Fruit fly (Drosophila melanogaster): Measurements from ENCODE around the gene MTA1-like.

DNA sequence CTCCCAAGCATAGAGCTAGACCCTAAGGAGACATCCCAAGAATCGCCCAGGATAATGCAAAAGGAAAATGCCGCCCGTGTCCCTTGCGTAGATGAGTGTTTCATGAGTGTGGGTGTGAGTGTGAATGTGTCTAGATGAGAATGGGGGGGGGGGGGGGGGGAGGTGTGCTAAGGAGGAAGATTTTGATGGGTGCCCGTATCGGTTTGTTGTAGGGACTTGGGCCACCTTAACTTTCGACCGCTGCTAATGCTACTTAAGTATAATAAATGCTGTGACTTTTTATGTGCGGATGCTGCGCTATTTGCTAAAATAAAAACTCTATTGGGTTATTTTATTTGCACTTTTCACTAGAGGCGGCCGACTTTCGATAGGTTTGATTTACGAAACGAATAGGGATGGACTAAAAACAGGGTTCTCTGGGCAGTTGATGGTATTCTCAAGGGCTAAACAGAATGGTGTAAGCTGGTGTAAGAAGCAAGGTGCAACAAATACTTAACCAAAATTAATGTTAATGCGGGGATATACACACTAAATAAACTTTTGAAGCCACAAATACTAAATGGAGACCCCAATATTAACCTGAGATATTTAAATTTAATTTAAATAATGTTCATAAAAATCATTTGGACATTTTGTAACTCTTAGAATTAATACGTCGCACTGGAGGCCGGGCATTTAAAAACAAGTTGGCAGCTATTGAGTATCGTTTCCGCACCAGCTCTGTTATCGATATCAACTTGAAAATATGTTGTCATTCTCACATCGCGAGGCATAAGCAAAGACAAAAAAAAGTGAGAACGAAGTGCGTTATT is 20.6 kb upstream of the MTA1-like start, which contains the start of the genes Xe7 and Atg17:
- TF ChIP-seq EcR (GFP tag; optimal IDR thresholded peaks at IDR 0.05) (no peak), CG8301 (tag; optimal IDR thresholded peaks at IDR 0.05) (peak; percentile 86), Ets98B (GFP tag; IDR thresholded peaks at IDR 0.05) (peak; percentile 85), CG32121 (GFP tag; IDR thresholded peaks at IDR 0.05) (peak; percentile 88), D1 (tag; optimal IDR thresholded peaks at IDR 0.05) (no peak), CG8159 (tag; optimal IDR thresholded peaks at IDR 0.05) (peak; percentile 88), Pif1A (GFP tag; optimal IDR thresholded peaks at IDR 0.05) (peak; percentile 87), CG17806 (tag; optimal IDR thresholded peaks at IDR 0.05) (peak; percentile 86), rn (GFP tag; IDR thresholded peaks at IDR 0.05) (peak; percentile 83), gl (tag; optimal IDR thresholded peaks at IDR 0.05) (peak; percentile 39), CG13204 (GFP tag; optimal IDR thresholded peaks at IDR 0.05) (no peak), fd96Ca (GFP tag; IDR thresholded peaks at IDR 0.05) (peak; percentile 93), CG12605 (GFP tag; IDR thresholded peaks at IDR 0.05) (peak; percentile 60)
